Worm (Caenorhabditis elegans) whole organism, young adult: ENCODE results near the gene F10E9.3.

ENCODE experiments used
- B0035.1 ChIP-seq: sonication (generic microtip); optimal IDR thresholded peaks from 2 replicates; lab custom pipeline; 2016; ENCODE audit warnings: missing genetic modification characterization, mild to moderate bottlenecking, missing compliant biosample characterization, missing genotype, missing genetic modification reagents
- B0336.3 ChIP-seq: fragments of 200-800 bp; sonication (Bioruptor generic); IDR thresholded peaks from 2 replicates; pipeline ENCODE4 v1.3.6; 2022; ENCODE audit warnings: missing genetic modification characterization, missing compliant biosample characterization
- F37B4.10 ChIP-seq: fragments of 200-800 bp; sonication (Bioruptor generic); IDR thresholded peaks from 2 replicates; pipeline ENCODE4 v1.3.6; 2022; ENCODE audit warnings: missing genetic modification characterization, missing compliant biosample characterization
- aptf-3 ChIP-seq: fragments of 200-800 bp; sonication (Bioruptor generic); IDR thresholded peaks from 2 replicates; pipeline ENCODE4 v1.3.6; 2022; ENCODE audit warnings: missing genetic modification characterization, missing compliant biosample characterization
- die-1 ChIP-seq: sonication (generic microtip); optimal IDR thresholded peaks from 2 replicates; lab custom pipeline; 2016; ENCODE audit warnings: missing genotype, mild to moderate bottlenecking, missing genetic modification characterization, missing compliant biosample characterization
- dpff-1 ChIP-seq: sonication (generic microtip); optimal IDR thresholded peaks from 2 replicates; lab custom pipeline; 2017; ENCODE audit warnings: mild to moderate bottlenecking, missing genetic modification characterization, missing compliant biosample characterization
- egrh-3 ChIP-seq: fragments of 200-800 bp; sonication (Bioruptor generic); IDR thresholded peaks from 2 replicates; pipeline ENCODE4 v1.3.6; 2022; ENCODE audit warnings: missing genetic modification reagents, missing genetic modification characterization, missing compliant biosample characterization
- him-1 ChIP-seq: sonication (generic microtip); optimal IDR thresholded peaks from 2 replicates; lab custom pipeline; 2016; ENCODE audit warnings: missing genotype, missing genetic modification reagents, missing genetic modification characterization, missing compliant biosample characterization
- let-526 ChIP-seq: fragments of 200-800 bp; sonication (Bioruptor generic); IDR thresholded peaks from 2 replicates; pipeline ENCODE4 v1.3.6; 2022; ENCODE audit warnings: missing genetic modification reagents, missing genetic modification characterization, missing compliant biosample characterization
- madf-6 ChIP-seq: fragments of 200-800 bp; sonication (Bioruptor generic); IDR thresholded peaks from 2 replicates; pipeline ENCODE4 v1.3.6; 2022; ENCODE audit warnings: missing genetic modification reagents, missing genetic modification characterization, missing compliant biosample characterization
- pha-4 ChIP-seq: fragments of 150-350 bp; sonication (generic microtip); optimal IDR thresholded peaks from 2 replicates; lab custom pipeline; 2014; ENCODE audit warnings: missing biosample characterization, missing genetic modification reagents, missing genetic modification characterization

DNA sequence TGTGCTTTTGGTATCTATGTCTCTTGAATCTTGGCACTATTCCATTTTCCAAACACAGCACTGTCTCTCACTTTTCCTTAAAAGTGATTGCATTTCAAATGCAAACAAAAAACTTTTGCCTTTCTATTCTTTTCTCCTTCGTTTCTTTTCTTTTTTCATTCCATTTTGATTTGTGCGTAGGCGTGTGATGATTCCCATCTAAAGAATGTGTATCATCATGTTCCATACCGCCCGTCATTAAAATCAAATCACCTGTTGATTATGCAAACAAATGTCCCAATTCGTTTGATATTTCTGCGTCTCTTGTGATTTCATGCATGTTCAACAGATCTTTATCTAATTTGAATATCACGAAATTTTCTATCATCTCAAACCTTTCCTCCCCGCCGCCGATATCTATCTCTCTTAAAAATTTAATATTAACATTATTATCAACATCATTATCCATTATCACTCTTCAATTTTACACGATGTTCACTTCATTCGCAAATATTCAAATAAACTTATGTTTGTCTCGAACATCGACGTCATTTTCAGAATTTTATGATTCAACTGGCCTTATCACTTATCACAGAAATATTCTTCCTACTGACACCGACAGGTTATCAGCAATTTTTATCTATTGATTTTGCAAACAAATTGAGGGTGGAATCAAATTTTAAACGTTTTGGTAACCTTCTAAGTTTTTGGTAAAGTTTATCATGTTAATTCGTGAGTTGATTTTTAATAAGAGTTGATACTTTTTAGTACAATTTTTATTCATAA lies 19.4 kb upstream of the F10E9.3 start:
- no peak for TF ChIP-seq B0035.1 (tag; lab: Kevin White, UChicago)
- no peak for TF ChIP-seq egrh-3
- TF ChIP-seq him-1 (tag; lab: Kevin White, UChicago) = no peak
- TF ChIP-seq pha-4 = no peak
- TF ChIP-seq aptf-3 (GFP tag; lab: Robert Waterston, UW) = no peak
- no peak for TF ChIP-seq madf-6 (GFP tag; lab: Robert Waterston, UW)
- TF ChIP-seq let-526 = no peak
- TF ChIP-seq F37B4.10 (GFP tag; lab: Robert Waterston, UW) = no peak
- no peak for TF ChIP-seq B0336.3 (GFP tag; lab: Robert Waterston, UW)
- no peak for TF ChIP-seq die-1 (tag; lab: Kevin White, UChicago)
- no peak for TF ChIP-seq dpff-1 (tag; lab: Kevin White, UChicago)
